Fruit fly (Drosophila melanogaster) whole organism, pupa: ENCODE measurements around the gene Cyp28c1.

Source experiments
- CG10348 ChIP-seq: fragments of 200-800 bp; sonication (Bioruptor generic); IDR thresholded peaks from 2 replicates; pipeline ENCODE4 v1.3.6; 2022; ENCODE audit warnings: missing biosample characterization, missing genetic modification characterization
- CG12605 ChIP-seq: fragments of 200-800 bp; sonication (Bioruptor generic); IDR thresholded peaks from 2 replicates; pipeline ENCODE4 v1.3.6; 2022; ENCODE audit warnings: missing biosample characterization, missing genetic modification characterization
- CG13204 ChIP-seq: fragments of 200-800 bp; sonication (Bioruptor generic); optimal IDR thresholded peaks from 2 replicates; lab custom pipeline; 2018; ENCODE audit warnings: missing biosample characterization, mild to moderate bottlenecking, missing genetic modification characterization, moderate library complexity
- CG14655 ChIP-seq: fragments of 200-800 bp; sonication (Bioruptor generic); optimal IDR thresholded peaks from 3 replicates; lab custom pipeline; 2017; ENCODE audit warnings: mild to moderate bottlenecking, missing biosample characterization, missing genetic modification reagents, missing genetic modification characterization
- CG15710 ChIP-seq: fragments of 200-800 bp; sonication (Bioruptor generic); optimal IDR thresholded peaks from 2 replicates; lab custom pipeline; 2018; ENCODE audit warnings: missing biosample characterization, mild to moderate bottlenecking, missing genetic modification characterization, moderate library complexity
- CG17806 ChIP-seq: fragments of 200-800 bp; sonication (Bioruptor generic); optimal IDR thresholded peaks from 2 replicates; lab custom pipeline; 2018; ENCODE audit warnings: missing biosample characterization, mild to moderate bottlenecking, missing genetic modification characterization, moderate library complexity
- CG32121 ChIP-seq: fragments of 200-800 bp; sonication (Bioruptor generic); IDR thresholded peaks from 2 replicates; pipeline ENCODE4 v1.3.6; 2022; ENCODE audit warnings: missing biosample characterization, missing genetic modification characterization
- CG34367 ChIP-seq: fragments of 200-800 bp; sonication (Bioruptor generic); optimal IDR thresholded peaks from 2 replicates; lab custom pipeline; 2018; ENCODE audit warnings: missing biosample characterization, mild to moderate bottlenecking, missing genetic modification characterization
- CG4496 ChIP-seq: fragments of 200-800 bp; sonication (Bioruptor generic); IDR thresholded peaks from 3 replicates; pipeline ENCODE4 v1.3.6; 2022; ENCODE audit warnings: missing biosample characterization, missing genetic modification characterization
- CG8159 ChIP-seq: fragments of 200-800 bp; sonication (Bioruptor generic); optimal IDR thresholded peaks from 3 replicates; lab custom pipeline; 2018; ENCODE audit warnings: missing biosample characterization, mild to moderate bottlenecking, missing genetic modification characterization, moderate library complexity
- CG8301 ChIP-seq: fragments of 200-800 bp; sonication (Bioruptor generic); optimal IDR thresholded peaks from 2 replicates; lab custom pipeline; 2018; ENCODE audit warnings: missing biosample characterization, mild to moderate bottlenecking, missing genetic modification characterization
- CG9948 ChIP-seq: fragments of 200-800 bp; sonication (Bioruptor generic); optimal IDR thresholded peaks from 2 replicates; lab custom pipeline; 2018; ENCODE audit warnings: missing biosample characterization, mild to moderate bottlenecking, missing genetic modification characterization, moderate library complexity
- D1 ChIP-seq: fragments of 200-800 bp; sonication (Bioruptor generic); optimal IDR thresholded peaks from 2 replicates; lab custom pipeline; 2018; ENCODE audit warnings: missing biosample characterization, mild to moderate bottlenecking, missing genetic modification characterization, moderate library complexity
- EcR ChIP-seq: fragments of 200-800 bp; sonication (Bioruptor generic); optimal IDR thresholded peaks from 3 replicates; lab custom pipeline; 2019; ENCODE audit warnings: missing biosample characterization, missing genetic modification characterization, mild to moderate bottlenecking, moderate library complexity, missing genetic modification reagents
- Ets98B ChIP-seq: fragments of 200-800 bp; sonication (Bioruptor generic); IDR thresholded peaks from 2 replicates; pipeline ENCODE4 v1.3.6; 2022; ENCODE audit warnings: missing biosample characterization, missing genetic modification characterization
- Pif1A ChIP-seq: fragments of 200-800 bp; sonication (Bioruptor generic); optimal IDR thresholded peaks from 3 replicates; lab custom pipeline; 2016; ENCODE audit warnings: missing biosample characterization, missing genetic modification characterization
- Pif1B ChIP-seq: fragments of 200-800 bp; sonication (Bioruptor generic); optimal IDR thresholded peaks from 3 replicates; lab custom pipeline; 2016; ENCODE audit warnings: missing biosample characterization, missing genetic modification characterization
- Snoo ChIP-seq: fragments of 200-800 bp; sonication (Bioruptor generic); optimal IDR thresholded peaks from 3 replicates; lab custom pipeline; 2017; ENCODE audit warnings: missing biosample characterization, mild to moderate bottlenecking, missing genetic modification characterization, inconsistent platforms
- fd96Ca ChIP-seq: fragments of 200-800 bp; sonication (Bioruptor generic); IDR thresholded peaks from 3 replicates; pipeline ENCODE4 v1.3.6; 2022; ENCODE audit warnings: missing biosample characterization, missing genetic modification characterization
- gl ChIP-seq: fragments of 200-800 bp; sonication (Bioruptor generic); optimal IDR thresholded peaks from 2 replicates; lab custom pipeline; 2018; ENCODE audit warnings: missing biosample characterization, mild to moderate bottlenecking, missing genetic modification characterization
- rn ChIP-seq: fragments of 200-800 bp; sonication (Bioruptor generic); IDR thresholded peaks from 2 replicates; pipeline ENCODE4 v1.3.6; 2022; ENCODE audit warnings: missing biosample characterization, missing genetic modification characterization

Cyp28c1 gene

dm6 chrX:11816434-11816948 lies 22.9 kb upstream of the Cyp28c1 start, which contains the start of the genes CG1578 and rudhira:
Gene CG1578, minus strand, starts transcription at chrX:11816551.
Gene rudhira, plus strand, starts transcription at chrX:11816898.
- no peak for TF ChIP-seq Snoo (tag; lab: Kevin White, UChicago)
- no peak for TF ChIP-seq CG12605 (GFP tag; lab: Robert Waterston, UW)
- no peak for TF ChIP-seq Ets98B (GFP tag; lab: Robert Waterston, UW)
- no peak for TF ChIP-seq CG8159 (tag; lab: Kevin White, UChicago)
- no peak for TF ChIP-seq CG9948 (tag; lab: Kevin White, UChicago)
- TF ChIP-seq CG8301 (tag; lab: Kevin White, UChicago): no peak
- no peak for TF ChIP-seq CG13204 (GFP tag; lab: Kevin White, UChicago)
- no peak for TF ChIP-seq CG17806
- no peak for TF ChIP-seq fd96Ca (GFP tag; lab: Robert Waterston, UW)
- TF ChIP-seq CG15710: no peak
- no peak for TF ChIP-seq Pif1A
- no peak for TF ChIP-seq CG4496
- no peak for TF ChIP-seq CG32121
- no peak for TF ChIP-seq CG34367 (tag; lab: Kevin White, UChicago)
- TF ChIP-seq CG10348: no peak

dm6 chrX:11817183-11817972 lies 22.0 kb upstream of the Cyp28c1 start:
- TF ChIP-seq CG8301 (tag; lab: Kevin White, UChicago): no peak
- no peak; the same call in 2 of the 3 replicates for TF ChIP-seq CG4496
- TF ChIP-seq CG13204 (GFP tag; lab: Kevin White, UChicago): peak; percentile 22
- TF ChIP-seq CG14655 (GFP tag; lab: Kevin White, UChicago): no peak
- TF ChIP-seq gl (tag; lab: Kevin White, UChicago): peak; percentile 19
- TF ChIP-seq fd96Ca (GFP tag; lab: Robert Waterston, UW): peak; percentile 48; the same call in 1 of the 3 replicates
- TF ChIP-seq Ets98B (GFP tag; lab: Robert Waterston, UW): peak; percentile 22; the same call in 1 of the 2 replicates
- TF ChIP-seq CG12605 (GFP tag; lab: Robert Waterston, UW): 0 out of 2 replicates have a peak, but pooled peaks have one; percentile 6
- no peak for TF ChIP-seq CG17806
- no peak for TF ChIP-seq D1 (tag; lab: Kevin White, UChicago)

DNA sequence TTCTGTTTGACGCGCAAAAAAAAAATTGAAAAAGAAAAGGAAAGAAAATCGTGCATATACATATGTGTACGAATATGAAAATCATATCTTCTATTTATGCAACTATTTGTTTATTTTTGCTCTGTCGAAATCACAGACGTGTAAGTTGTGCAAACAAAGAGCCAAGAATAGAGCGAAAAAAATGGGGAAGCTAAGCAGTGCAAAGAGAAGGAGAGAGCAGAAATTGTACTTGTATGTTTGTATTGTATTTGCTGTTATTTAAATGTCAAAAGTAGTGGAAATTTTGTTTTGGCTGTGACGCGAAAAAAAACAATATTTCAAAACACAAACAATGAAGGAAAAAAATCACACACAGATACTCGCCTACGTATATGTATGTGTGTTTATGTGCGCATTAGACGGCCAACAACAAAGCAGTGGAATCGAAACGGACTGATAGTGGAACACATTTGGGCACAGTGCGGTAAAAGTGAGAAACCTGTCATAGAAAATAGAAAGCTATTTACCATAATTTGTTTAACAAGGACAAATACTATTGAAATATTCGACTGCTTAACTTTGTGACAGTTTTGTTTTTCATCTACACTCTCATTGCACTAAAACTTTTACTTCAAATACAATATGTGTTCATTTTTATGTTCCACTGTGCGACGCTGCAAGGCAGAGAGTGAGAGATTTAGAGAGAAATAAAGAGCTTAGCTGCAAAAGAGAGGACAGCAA lies 21.2 kb upstream of the Cyp28c1 start:
- TF ChIP-seq CG8159 (tag; lab: Kevin White, UChicago) (peak; percentile 87), CG8301 (tag; lab: Kevin White, UChicago) (peak; percentile 96), CG34367 (tag; lab: Kevin White, UChicago) (peak; percentile 89), D1 (tag; lab: Kevin White, UChicago) (peak; percentile 34), Ets98B (GFP tag; lab: Robert Waterston, UW) (peak; percentile 98), CG10348 (peak; percentile 82), CG32121 (peak; percentile 97), CG15710 (peak; percentile 82), CG14655 (GFP tag; lab: Kevin White, UChicago) (peak; percentile 96), EcR (GFP tag; lab: Kevin White, UChicago) (no peak), CG4496 (peak; percentile 98), Pif1A (peak; percentile 97), CG13204 (GFP tag; lab: Kevin White, UChicago) (peak; percentile 53), CG12605 (GFP tag; lab: Robert Waterston, UW) (peak; percentile 96), rn (GFP tag; lab: Robert Waterston, UW) (peak; percentile 91), Snoo (tag; lab: Kevin White, UChicago) (peak; percentile 89), gl (tag; lab: Kevin White, UChicago) (peak; percentile 86), CG17806 (peak; percentile 92), fd96Ca (GFP tag; lab: Robert Waterston, UW) (peak; percentile 97), CG9948 (tag; lab: Kevin White, UChicago) (peak; percentile 91), Pif1B (peak; percentile 90)

DNA sequence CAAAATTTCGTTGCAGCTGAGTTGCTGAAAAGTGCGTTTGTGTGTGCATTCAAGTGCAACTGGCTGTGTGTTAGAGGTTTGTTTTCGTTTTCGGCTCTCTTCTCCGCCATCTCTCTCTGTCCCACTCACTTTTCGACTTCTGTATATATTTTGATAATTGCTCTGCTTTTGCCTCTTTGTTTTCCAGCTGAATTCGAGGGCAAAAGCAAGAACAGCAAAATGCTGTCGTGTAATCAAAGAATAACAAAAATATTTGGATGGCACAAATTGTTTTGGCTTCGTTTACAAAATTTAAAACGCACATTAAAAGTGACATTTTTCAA lies 20.7 kb upstream of the Cyp28c1 start:
- TF ChIP-seq CG13204 (GFP tag; lab: Kevin White, UChicago) (no peak), Ets98B (GFP tag; lab: Robert Waterston, UW) (no peak)
- TF ChIP-seq, all 21 proteins: peak for 0

- TF ChIP-seq CG8301 (tag; lab: Kevin White, UChicago) (peak; percentile 1), CG4496 (peak; percentile 56; the same call in 2 of the 3 replicates), CG14655 (GFP tag; lab: Kevin White, UChicago) (peak; percentile 43), CG8159 (tag; lab: Kevin White, UChicago) (peak; percentile 2), rn (GFP tag; lab: Robert Waterston, UW) (no peak), EcR (GFP tag; lab: Kevin White, UChicago) (peak; percentile 90)
Measured at dm6 chrX:11819241-11819862, 20.1 kb upstream of the Cyp28c1 start.
